Worm (Caenorhabditis elegans): ENCODE data around the gene F15H10.5.

The F15H10.5 gene

ce11 chrV:10404701-10405100, 14.2 kb downstream of the F15H10.5 start:
- TF ChIP-seq ZK546.5 (tag; optimal IDR thresholded peaks at IDR 0.05) = no peak
- TF ChIP-seq nhr-77 (tag; optimal IDR thresholded peaks at IDR 0.05) = no peak
- no peak for TF ChIP-seq fkh-2 (tag; optimal IDR thresholded peaks at IDR 0.05)
- no peak for TF ChIP-seq egl-27 (tag; optimal IDR thresholded peaks at IDR 0.05)
- no peak for TF ChIP-seq ceh-16 (tag; optimal IDR thresholded peaks at IDR 0.05)
- no peak for TF ChIP-seq nhr-237 (tag; optimal IDR thresholded peaks at IDR 0.05)
- TF ChIP-seq tbx-2 (tag; optimal IDR thresholded peaks at IDR 0.05) = no peak
- no peak for TF ChIP-seq daf-12 (tag; optimal IDR thresholded peaks at IDR 0.05)
- TF ChIP-seq ztf-11 (tag; optimal IDR thresholded peaks at IDR 0.05) = no peak
- no peak for TF ChIP-seq zag-1 (tag; optimal IDR thresholded peaks at IDR 0.05)
- no peak for TF ChIP-seq pha-4 (tag; optimal IDR thresholded peaks at IDR 0.05)
- TF ChIP-seq mdl-1 (tag; optimal IDR thresholded peaks at IDR 0.05) = no peak
- TF ChIP-seq ztf-4 (tag; optimal IDR thresholded peaks at IDR 0.05) = no peak
- TF ChIP-seq nhr-11 (tag; optimal IDR thresholded peaks at IDR 0.05) = no peak
- no peak for TF ChIP-seq nhr-28 (tag; optimal IDR thresholded peaks at IDR 0.05)
- TF ChIP-seq nhr-67 (tag; optimal IDR thresholded peaks at IDR 0.05) = no peak
- no peak for TF ChIP-seq nfya-1 (tag; optimal IDR thresholded peaks at IDR 0.05; ENCODE audit: insufficient read depth)
- TF ChIP-seq nhr-25 (tag; optimal IDR thresholded peaks at IDR 0.05) = no peak
- TF ChIP-seq aly-2 (tag; optimal IDR thresholded peaks at IDR 0.05) = no peak

ce11 chrV:10402804-10403203, 16.1 kb downstream of the F15H10.5 start, which contains the start of gene F15H10.8:
Gene F15H10.8 (minus strand): TSS chrV:10402904.
- TF ChIP-seq ZK546.5 (tag; optimal IDR thresholded peaks at IDR 0.05) (no peak), hmg-11 (tag; optimal IDR thresholded peaks at IDR 0.05) (no peak), lin-15B (tag; optimal IDR thresholded peaks at IDR 0.05) (no peak), ceh-16 (tag; optimal IDR thresholded peaks at IDR 0.05) (no peak), jun-1 (tag; optimal IDR thresholded peaks at IDR 0.05) (no peak), daf-12 (tag; optimal IDR thresholded peaks at IDR 0.05) (no peak), ceh-9 (tag; optimal IDR thresholded peaks at IDR 0.05) (no peak), elt-1 (tag; optimal IDR thresholded peaks at IDR 0.05) (no peak), aly-2 (tag; optimal IDR thresholded peaks at IDR 0.05) (no peak), snpc-4 (tag; optimal IDR thresholded peaks at IDR 0.05) (no peak), nhr-67 (tag; optimal IDR thresholded peaks at IDR 0.05) (no peak), sea-2 (GFP tag; optimal IDR thresholded peaks at IDR 0.05) (no peak), ceh-28 (tag; optimal IDR thresholded peaks at IDR 0.05) (no peak)

- peak; percentile 53 for TF ChIP-seq pha-4 (tag; optimal IDR thresholded peaks at IDR 0.05)
- TF ChIP-seq eor-1 (tag; optimal IDR thresholded peaks at IDR 0.05) = no peak
- TF ChIP-seq pqm-1 (tag; optimal IDR thresholded peaks at IDR 0.05) = peak; percentile 80
- TF ChIP-seq elt-2 (tag; optimal IDR thresholded peaks at IDR 0.05) = peak; percentile 96
- peak; percentile 14 for TF ChIP-seq jun-1 (tag; optimal IDR thresholded peaks at IDR 0.05)
Measured at ce11 chrV:10399290-10399689, 19.6 kb downstream of the F15H10.5 start.

- peak; percentile 9 for TF ChIP-seq pha-4 (tag; optimal IDR thresholded peaks at IDR 0.05)
- TF ChIP-seq elt-2 (tag; optimal IDR thresholded peaks at IDR 0.05) = peak; percentile 62
- no peak for TF ChIP-seq skn-1 (tag; optimal IDR thresholded peaks at IDR 0.05)
- peak; percentile 60 for TF ChIP-seq pqm-1 (tag; optimal IDR thresholded peaks at IDR 0.05)
Measured at ce11 chrV:10398431-10398830, 20.4 kb downstream of the F15H10.5 start, which contains the start of gene ugt-2. Gene ugt-2 (plus strand): TSS chrV:10398801.

- TF ChIP-seq pqm-1 (tag; optimal IDR thresholded peaks at IDR 0.05) = peak; percentile 59
- no peak for TF ChIP-seq nhr-28 (tag; optimal IDR thresholded peaks at IDR 0.05)
- peak; percentile 53 for TF ChIP-seq elt-2 (tag; optimal IDR thresholded peaks at IDR 0.05)
Measured at ce11 chrV:10395173-10395766, 23.6 kb downstream of the F15H10.5 start, which contains the start of the genes col-151 and ugt-1. Gene col-151 (minus strand): TSS chrV:10395223. Gene ugt-1 (plus strand): TSS chrV:10395663.

ce11 chrV:10393708-10394107, 25.2 kb downstream of the F15H10.5 start:
- TF ChIP-seq nhr-67 (tag; optimal IDR thresholded peaks at IDR 0.05) (no peak), hmg-11 (tag; optimal IDR thresholded peaks at IDR 0.05) (no peak), fkh-10 (GFP tag; optimal IDR thresholded peaks at IDR 0.05) (no peak), ama-1 (optimal IDR thresholded peaks at IDR 0.05) (no peak)

All from whole organism, L3 larva.